Fruit fly (Drosophila melanogaster) whole organism, adult: ENCODE data around the gene eIF2gamma.
A peak's percentile ranks its signal among the peaks of the same experiment; 100 is the strongest.

Experiments
- CG11617 ChIP-seq: fragments of 200-800 bp; sonication (Bioruptor generic); optimal IDR thresholded peaks from 2 replicates; lab custom pipeline; 2017; ENCODE audit warnings: mild to moderate bottlenecking, missing biosample characterization, missing genetic modification reagents, missing genetic modification characterization
- CG12768 ChIP-seq: fragments of 200-800 bp; sonication (Bioruptor generic); optimal IDR thresholded peaks from 2 replicates; lab custom pipeline; 2017; ENCODE audit warnings: missing biosample characterization, missing genetic modification characterization, mild to moderate bottlenecking, moderate library complexity, missing genetic modification reagents
- CG14711 ChIP-seq: fragments of 200-800 bp; sonication (Bioruptor generic); optimal IDR thresholded peaks from 2 replicates; lab custom pipeline; 2018; ENCODE audit warnings: missing biosample characterization, mild to moderate bottlenecking, missing genetic modification characterization, moderate library complexity
- CG1620 ChIP-seq: fragments of 200-800 bp; sonication (Bioruptor generic); optimal IDR thresholded peaks from 2 replicates; lab custom pipeline; 2016; ENCODE audit warnings: missing biosample characterization, missing genetic modification characterization
- CG33017 ChIP-seq: fragments of 200-800 bp; sonication (Bioruptor generic); optimal IDR thresholded peaks from 2 replicates; lab custom pipeline; 2018; ENCODE audit warnings: missing biosample characterization, mild to moderate bottlenecking, missing genetic modification characterization, moderate library complexity
- CG5204 ChIP-seq: fragments of 200-800 bp; sonication (Bioruptor generic); optimal IDR thresholded peaks from 2 replicates; lab custom pipeline; 2016; ENCODE audit warnings: missing biosample characterization, missing genetic modification characterization
- CG7045 ChIP-seq: fragments of 200-800 bp; sonication (Bioruptor generic); optimal IDR thresholded peaks from 2 replicates; lab custom pipeline; 2017; ENCODE audit warnings: missing biosample characterization, mild to moderate bottlenecking, missing genetic modification characterization
- CG7101 ChIP-seq: fragments of 200-800 bp; sonication (Bioruptor generic); optimal IDR thresholded peaks from 2 replicates; lab custom pipeline; 2018; ENCODE audit warnings: missing biosample characterization, mild to moderate bottlenecking, missing genetic modification characterization, moderate library complexity
- Clk ChIP-seq: fragments of 200-800 bp; sonication (Bioruptor generic); optimal IDR thresholded peaks from 2 replicates; lab custom pipeline; 2017; ENCODE audit warnings: missing biosample characterization, missing genetic modification characterization
- Crg-1 ChIP-seq: fragments of 200-800 bp; sonication (Bioruptor generic); optimal IDR thresholded peaks from 2 replicates; lab custom pipeline; 2016; ENCODE audit warnings: missing biosample characterization, missing genetic modification characterization
- Hr96 ChIP-seq: fragments of 200-800 bp; sonication (Bioruptor generic); optimal IDR thresholded peaks from 2 replicates; lab custom pipeline; 2016; ENCODE audit warnings: missing biosample characterization, missing genetic modification characterization
- Mnt ChIP-seq: fragments of 200-800 bp; sonication (Bioruptor generic); optimal IDR thresholded peaks from 2 replicates; lab custom pipeline; 2016; ENCODE audit warnings: missing biosample characterization, mild to moderate bottlenecking, missing genetic modification characterization
- bab1 ChIP-seq: fragments of 200-800 bp; sonication (Bioruptor generic); optimal IDR thresholded peaks from 3 replicates; lab custom pipeline; 2019; ENCODE audit warnings: missing biosample characterization, mild to moderate bottlenecking, missing genetic modification characterization, moderate library complexity
- cic ChIP-seq: fragments of 200-800 bp; sonication (Bioruptor generic); optimal IDR thresholded peaks from 2 replicates; lab custom pipeline; 2017; ENCODE audit warnings: missing biosample characterization, mild to moderate bottlenecking, missing genetic modification characterization, moderate library complexity
- cnc ChIP-seq, 2 experiments: fragments of >200 bp; optimal IDR thresholded peaks; 2 replicates each; lab custom pipeline; 2017
- kay ChIP-seq: fragments of 200-800 bp; sonication (Bioruptor generic); peaks from one replicate; lab custom pipeline; 2016; ENCODE audit warnings: missing biosample characterization, missing genetic modification characterization, borderline replicate concordance
- ovo ChIP-seq: fragments of 200-800 bp; sonication (Bioruptor generic); optimal IDR thresholded peaks from 2 replicates; lab custom pipeline; 2016; ENCODE audit warnings: missing biosample characterization, missing genetic modification characterization
- pad ChIP-seq: fragments of 200-800 bp; sonication (Bioruptor generic); optimal IDR thresholded peaks from 3 replicates; lab custom pipeline; 2017; ENCODE audit warnings: missing biosample characterization, missing genetic modification characterization, mild to moderate bottlenecking, moderate library complexity, missing genetic modification reagents
- tj ChIP-seq: fragments of 200-800 bp; sonication (Bioruptor generic); optimal IDR thresholded peaks from 3 replicates; lab custom pipeline; 2017; ENCODE audit warnings: missing biosample characterization, mild to moderate bottlenecking, missing genetic modification characterization, moderate library complexity
- toe ChIP-seq: fragments of 200-800 bp; sonication (Bioruptor generic); optimal IDR thresholded peaks from 2 replicates; lab custom pipeline; 2016; ENCODE audit warnings: missing biosample characterization, missing genetic modification characterization

The eIF2gamma gene

DNA sequence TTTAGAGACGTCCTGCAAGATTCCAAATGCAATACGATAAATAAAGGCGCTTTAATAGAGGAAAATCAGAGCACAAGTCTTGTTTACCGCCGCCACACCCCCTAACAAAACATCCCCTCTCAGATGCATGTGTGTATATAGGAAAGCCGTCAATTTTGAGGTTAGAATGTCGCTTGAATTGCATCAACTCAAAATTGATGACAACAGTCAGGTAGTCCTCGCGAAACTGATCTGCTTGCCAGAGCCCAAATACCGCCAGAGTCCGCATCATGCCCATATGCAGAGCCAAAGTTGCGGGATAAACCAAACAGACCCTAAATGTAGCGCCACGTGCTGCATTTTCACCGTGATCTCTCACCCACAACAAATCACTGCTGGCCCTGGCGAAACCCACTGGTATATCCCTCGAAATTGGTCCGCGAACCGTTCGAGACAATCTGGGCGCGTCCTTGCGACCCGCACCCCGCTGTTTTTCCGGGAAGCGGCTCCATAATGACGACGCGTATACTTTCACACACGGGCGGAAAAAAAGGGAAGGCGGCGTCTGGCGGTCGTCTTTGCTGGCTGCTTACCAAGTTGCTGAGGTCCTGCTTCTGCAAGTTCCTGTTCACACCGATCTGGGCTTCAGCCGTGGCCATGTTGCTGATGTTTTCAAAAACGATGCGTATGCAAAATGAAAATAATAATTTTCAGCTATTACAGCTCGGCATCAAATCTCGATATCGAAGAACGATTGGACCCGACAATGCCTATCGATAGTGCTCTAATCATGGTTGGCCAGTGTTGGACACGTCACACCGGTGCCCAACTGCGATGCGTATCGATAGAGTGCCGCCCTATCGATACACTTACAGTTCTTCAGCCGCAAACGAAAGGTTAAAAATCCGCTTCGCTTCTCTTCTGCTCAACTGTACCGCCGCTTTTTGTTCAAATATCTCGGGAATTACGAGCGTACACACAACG, at the start of gene eIF2gamma, which contains the start of gene Set:
TSS of gene eIF2gamma (minus strand) at position 749 of the 963 bp plus-strand sequence.
TSS of gene Set (plus strand) at position 843 of the 963 bp plus-strand sequence.
- peak; percentile 55 for TF ChIP-seq bab1 (GFP tag; lab: Kevin White, UChicago)
- TF ChIP-seq toe (GFP tag; lab: Kevin White, UChicago), result no peak
- TF ChIP-seq cic (GFP tag; lab: Kevin White, UChicago), result no peak
- TF ChIP-seq CG11617 (GFP tag; lab: Kevin White, UChicago), result no peak
- TF ChIP-seq cnc (optimal IDR thresholded peaks at IDR 0.05; lab: Kevin White, UChicago), result no peak
- TF ChIP-seq CG33017 (tag; lab: Kevin White, UChicago), result peak; percentile 29
- TF ChIP-seq CG14711 (tag; lab: Kevin White, UChicago), result peak; percentile 26
- TF ChIP-seq CG5204 (GFP tag; lab: Kevin White, UChicago), result no peak
- no peak for TF ChIP-seq Hr96 (GFP tag; lab: Kevin White, UChicago)
- TF ChIP-seq CG7045 (GFP tag; lab: Kevin White, UChicago), result no peak
- peak; percentile 61 for TF ChIP-seq CG7101
- peak; percentile 72 for TF ChIP-seq tj
- TF ChIP-seq Crg-1 (GFP tag; lab: Kevin White, UChicago), result peak; percentile 30
- peak; percentile 41 for TF ChIP-seq CG12768 (GFP tag; lab: Kevin White, UChicago)
- peak; percentile 79 for TF ChIP-seq Mnt
- peak; percentile 68 for TF ChIP-seq CG1620 (GFP tag; lab: Kevin White, UChicago)
- no peak for TF ChIP-seq kay (GFP tag; lab: Kevin White, UChicago)
- peak; percentile 60 for TF ChIP-seq Clk (GFP tag; lab: Kevin White, UChicago)
- peak; percentile 63 for TF ChIP-seq pad (GFP tag; lab: Kevin White, UChicago)
- TF ChIP-seq ovo (GFP tag; lab: Kevin White, UChicago), result peak; percentile 47

DNA sequence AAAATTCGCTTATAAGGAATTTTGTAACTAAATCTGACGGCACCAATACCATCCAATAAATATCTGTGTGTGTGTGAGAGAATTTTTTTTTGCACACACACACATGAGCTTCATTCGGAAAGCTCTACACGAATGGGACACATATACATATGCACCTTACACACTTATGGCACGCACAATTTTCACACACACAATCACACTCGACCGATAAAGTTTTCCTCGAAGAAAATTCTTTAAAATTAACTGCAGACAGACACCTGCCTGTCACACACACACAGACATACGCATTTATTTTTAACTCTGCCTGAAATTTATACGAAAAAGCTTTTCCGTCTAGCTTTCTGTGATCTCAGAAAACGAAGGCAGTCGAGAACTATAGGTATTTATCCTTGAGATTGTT, 47.4 kb upstream of the eIF2gamma start:
- TF ChIP-seq Clk (GFP tag; lab: Kevin White, UChicago) (no peak), CG1620 (GFP tag; lab: Kevin White, UChicago) (no peak), bab1 (GFP tag; lab: Kevin White, UChicago) (no peak), kay (GFP tag; lab: Kevin White, UChicago) (no peak), cnc (optimal IDR thresholded peaks at IDR 0.05; lab: Kevin White, UChicago) (no peak), Hr96 (GFP tag; lab: Kevin White, UChicago) (no peak), pad (GFP tag; lab: Kevin White, UChicago) (no peak), toe (GFP tag; lab: Kevin White, UChicago) (no peak), tj (no peak), CG7101 (no peak), CG14711 (tag; lab: Kevin White, UChicago) (no peak), CG11617 (GFP tag; lab: Kevin White, UChicago) (no peak), cic (GFP tag; lab: Kevin White, UChicago) (no peak), CG7045 (GFP tag; lab: Kevin White, UChicago) (no peak), CG5204 (GFP tag; lab: Kevin White, UChicago) (no peak), CG33017 (tag; lab: Kevin White, UChicago) (no peak)

DNA sequence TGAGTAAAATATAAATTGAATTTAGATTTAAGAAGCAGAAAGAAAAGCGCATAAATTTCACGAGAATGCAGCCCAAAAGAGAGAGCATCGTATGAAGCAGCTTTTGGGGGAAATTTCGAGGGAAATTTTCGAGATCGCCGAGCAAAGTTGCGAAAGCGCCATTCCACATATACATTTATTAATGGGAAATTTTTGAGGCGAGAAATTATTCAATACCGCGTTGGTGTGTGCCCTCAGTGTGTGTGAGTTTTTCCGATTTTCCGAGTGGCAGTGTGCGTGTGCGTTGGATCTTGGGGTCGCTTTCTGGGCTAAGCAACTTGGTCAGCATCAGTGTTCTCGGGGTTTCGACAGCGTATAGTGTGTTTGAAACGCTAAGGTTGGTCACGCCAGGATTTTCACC, 46.7 kb upstream of the eIF2gamma start, which contains the start of gene Tm2:
TSS of gene Tm2 (plus strand) at position 270 of the 400 bp plus-strand sequence.
- TF ChIP-seq pad (GFP tag; lab: Kevin White, UChicago) (no peak), CG12768 (GFP tag; lab: Kevin White, UChicago) (no peak), CG7045 (GFP tag; lab: Kevin White, UChicago) (no peak), Clk (GFP tag; lab: Kevin White, UChicago) (no peak), ovo (GFP tag; lab: Kevin White, UChicago) (no peak), CG7101 (no peak), Crg-1 (GFP tag; lab: Kevin White, UChicago) (no peak), CG33017 (tag; lab: Kevin White, UChicago) (no peak), bab1 (GFP tag; lab: Kevin White, UChicago) (no peak), kay (GFP tag; lab: Kevin White, UChicago) (no peak), cic (GFP tag; lab: Kevin White, UChicago) (no peak), Hr96 (GFP tag; lab: Kevin White, UChicago) (no peak), Mnt (no peak), toe (GFP tag; lab: Kevin White, UChicago) (no peak), CG14711 (tag; lab: Kevin White, UChicago) (no peak), tj (no peak)

DNA sequence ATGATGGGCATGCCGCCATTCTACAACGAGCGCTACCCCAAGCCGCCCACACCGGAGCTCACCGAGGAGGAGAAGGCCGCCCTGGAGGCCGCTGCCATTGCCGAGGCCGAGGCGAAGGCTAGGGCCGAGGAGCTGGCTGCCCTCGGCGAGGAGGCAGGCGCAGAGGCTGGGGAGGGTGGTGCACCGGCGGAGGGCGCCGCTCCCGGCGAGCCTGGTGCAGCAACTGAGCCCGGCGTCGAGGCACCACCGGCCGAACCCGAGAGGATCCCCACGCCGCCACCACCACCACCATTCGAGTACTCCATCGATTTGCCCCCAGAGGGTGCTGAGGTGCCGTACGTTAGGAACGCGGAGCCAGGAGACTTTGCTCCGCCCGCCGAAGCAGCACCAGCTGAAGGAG, 42.0 kb upstream of the eIF2gamma start:
- no peak for TF ChIP-seq CG14711 (tag; lab: Kevin White, UChicago)
- TF ChIP-seq tj, result no peak
- no peak for TF ChIP-seq kay (GFP tag; lab: Kevin White, UChicago)

DNA sequence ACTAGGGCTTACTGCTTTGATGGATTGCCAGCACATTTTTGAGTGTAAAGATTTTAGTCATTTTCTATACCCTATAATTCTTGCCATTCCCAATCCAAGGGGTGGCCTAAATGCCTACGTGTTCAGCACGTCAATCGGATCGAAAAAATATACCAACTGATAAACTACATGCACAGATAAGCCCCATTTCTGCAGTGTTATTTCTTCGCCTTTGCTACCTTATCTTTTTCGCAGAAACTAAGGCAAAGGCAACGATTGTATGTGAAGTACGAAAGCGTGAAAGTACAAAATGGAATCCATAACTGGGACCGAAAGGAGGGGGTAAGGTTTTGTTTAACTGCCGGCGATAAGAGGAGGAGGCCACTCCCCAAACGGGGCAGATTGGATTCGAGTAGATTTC, 34.6 kb upstream of the eIF2gamma start:
- TF ChIP-seq Mnt (peak; percentile 45), CG7045 (GFP tag; lab: Kevin White, UChicago) (no peak), bab1 (GFP tag; lab: Kevin White, UChicago) (no peak), kay (GFP tag; lab: Kevin White, UChicago) (peak; percentile 95), Hr96 (GFP tag; lab: Kevin White, UChicago) (no peak), CG11617 (GFP tag; lab: Kevin White, UChicago) (no peak), pad (GFP tag; lab: Kevin White, UChicago) (peak; percentile 26), CG1620 (GFP tag; lab: Kevin White, UChicago) (no peak), CG7101 (no peak), cnc (optimal IDR thresholded peaks at IDR 0.05; lab: Kevin White, UChicago) (no peak), toe (GFP tag; lab: Kevin White, UChicago) (no peak), Clk (GFP tag; lab: Kevin White, UChicago) (no peak), CG12768 (GFP tag; lab: Kevin White, UChicago) (peak; percentile 36), Crg-1 (GFP tag; lab: Kevin White, UChicago) (no peak), CG14711 (tag; lab: Kevin White, UChicago) (no peak), tj (no peak), CG33017 (tag; lab: Kevin White, UChicago) (no peak), CG5204 (GFP tag; lab: Kevin White, UChicago) (no peak), ovo (GFP tag; lab: Kevin White, UChicago) (no peak), cic (GFP tag; lab: Kevin White, UChicago) (peak; percentile 50)
